Fruit fly (Drosophila melanogaster): ENCODE results near the gene Megf8.

Gene Megf8

dm6 chr2L:8081640-8082485, 38.6 kb downstream of the Megf8 start (continued):
- peak; percentile 44 for TF ChIP-seq CG31627 (GFP tag; optimal IDR thresholded peaks at IDR 0.05)
- TF ChIP-seq Eip78C (GFP tag), result peak; percentile 89
- peak; percentile 69 for TF ChIP-seq Hr4 (GFP tag; optimal IDR thresholded peaks at IDR 0.05)
- TF ChIP-seq CG3919 (GFP tag; optimal IDR thresholded peaks at IDR 0.05), result peak; percentile 42
- no peak for TF ChIP-seq Met (GFP tag; optimal IDR thresholded peaks at IDR 0.05)
- TF ChIP-seq Eip93F (GFP tag; optimal IDR thresholded peaks at IDR 0.05), result no peak
- TF ChIP-seq CG16779 (tag; optimal IDR thresholded peaks at IDR 0.05), result no peak
- peak; percentile 48 to 84 for TF ChIP-seq salr (GFP tag; optimal IDR thresholded peaks at IDR 0.05)
- TF ChIP-seq Smox (GFP tag; optimal IDR thresholded peaks at IDR 0.05), result no peak
- peak; percentile 51 for TF ChIP-seq Sox15 (GFP tag; optimal IDR thresholded peaks at IDR 0.05)
- peak; percentile 60 for TF ChIP-seq Lpt (GFP tag; optimal IDR thresholded peaks at IDR 0.05)
- TF ChIP-seq cyc (GFP tag; optimal IDR thresholded peaks at IDR 0.05), result no peak
- TF ChIP-seq vri (GFP tag; optimal IDR thresholded peaks at IDR 0.05), result no peak
- TF ChIP-seq acj6 (GFP tag; optimal IDR thresholded peaks at IDR 0.05), result peak; percentile 83
- peak; percentile 82 for TF ChIP-seq svp (GFP tag)
- no peak for TF ChIP-seq spab (GFP tag; optimal IDR thresholded peaks at IDR 0.05)
- TF ChIP-seq Gug (GFP tag; IDR thresholded peaks at IDR 0.05), result no peak
- TF ChIP-seq CG6792 (GFP tag; optimal IDR thresholded peaks at IDR 0.05), result peak; percentile 83
- TF ChIP-seq Blimp-1 (GFP tag; optimal IDR thresholded peaks at IDR 0.05), result no peak
- no peak for TF ChIP-seq topi (GFP tag; optimal IDR thresholded peaks at IDR 0.05)
- TF ChIP-seq Sox14 (GFP tag; optimal IDR thresholded peaks at IDR 0.05), result peak; percentile 57
- TF ChIP-seq dsx (GFP tag; optimal IDR thresholded peaks at IDR 0.05; ENCODE audit: poor library complexity, severe bottlenecking), result no peak

- no peak for TF ChIP-seq CG8319 (GFP tag; optimal IDR thresholded peaks at IDR 0.05)
- peak; percentile 20 for TF ChIP-seq Eip75B (GFP tag; optimal IDR thresholded peaks at IDR 0.05)
- peak; percentile 10 for TF ChIP-seq cyc (GFP tag; optimal IDR thresholded peaks at IDR 0.05)
- no peak for TF ChIP-seq svp (GFP tag)
- peak; percentile 15 for TF ChIP-seq CG31627 (GFP tag; optimal IDR thresholded peaks at IDR 0.05)
- peak; percentile 41 for TF ChIP-seq CG6854 (GFP tag; optimal IDR thresholded peaks at IDR 0.05)
- TF ChIP-seq Eip78C (GFP tag), result peak; percentile 56
- peak; percentile 36 for TF ChIP-seq CG10631 (GFP tag; optimal IDR thresholded peaks at IDR 0.05)
- TF ChIP-seq esn (GFP tag; optimal IDR thresholded peaks at IDR 0.05), result no peak
- no peak for TF ChIP-seq CG15336 (GFP tag; IDR thresholded peaks at IDR 0.05)
- TF ChIP-seq topi (GFP tag; optimal IDR thresholded peaks at IDR 0.05), result peak; percentile 22
- TF ChIP-seq pdm3 (GFP tag; optimal IDR thresholded peaks at IDR 0.05), result peak; percentile 20
- TF ChIP-seq CG6163 (GFP tag; IDR thresholded peaks at IDR 0.05), result peak; percentile 22; the same call in 1 of the 3 replicates
Observed at dm6 chr2L:8082692-8083412, 39.6 kb downstream of the Megf8 start, which contains the start of gene Mcr. Mcr (minus strand) TSS chr2L:8082982.

dm6 chr2L:8083413-8083426, 39.9 kb downstream of the Megf8 start, which contains the start of gene Bsg:
Bsg (plus strand) TSS chr2L:8083420.
- TF ChIP-seq Sox14 (GFP tag; optimal IDR thresholded peaks at IDR 0.05) (no peak), fkh (GFP tag; optimal IDR thresholded peaks at IDR 0.05) (no peak), Gug (GFP tag; IDR thresholded peaks at IDR 0.05) (no peak), cyc (GFP tag; optimal IDR thresholded peaks at IDR 0.05) (no peak), CG10631 (GFP tag; optimal IDR thresholded peaks at IDR 0.05) (no peak), CG31627 (GFP tag; optimal IDR thresholded peaks at IDR 0.05) (no peak), topi (GFP tag; optimal IDR thresholded peaks at IDR 0.05) (no peak), ss (GFP tag; optimal IDR thresholded peaks at IDR 0.05) (no peak), CG34406 (GFP tag; optimal IDR thresholded peaks at IDR 0.05) (no peak), CG15336 (GFP tag; IDR thresholded peaks at IDR 0.05) (no peak), Sox15 (GFP tag; optimal IDR thresholded peaks at IDR 0.05) (no peak), fd85E (GFP tag; optimal IDR thresholded peaks at IDR 0.05) (no peak), CG6163 (GFP tag; IDR thresholded peaks at IDR 0.05) (no peak), Hr4 (GFP tag; optimal IDR thresholded peaks at IDR 0.05) (no peak)

Measured in whole organism, prepupa.